Worm (Caenorhabditis elegans) whole organism, young adult: ENCODE measurements around the gene srt-45.

Source experiments
- B0019.2 ChIP-seq: fragments of 200-800 bp; sonication (Bioruptor generic); conservative IDR thresholded peaks from 2 replicates; pipeline ENCODE4 v1.3.6; 2022; ENCODE audit warnings: missing genetic modification reagents, missing genetic modification characterization, missing compliant biosample characterization
- B0035.1 ChIP-seq: sonication (generic microtip); optimal IDR thresholded peaks from 2 replicates; lab custom pipeline; 2016; ENCODE audit warnings: missing genetic modification characterization, mild to moderate bottlenecking, missing compliant biosample characterization, missing genotype, missing genetic modification reagents
- B0336.3 ChIP-seq: fragments of 200-800 bp; sonication (Bioruptor generic); IDR thresholded peaks from 2 replicates; pipeline ENCODE4 v1.3.6; 2022; ENCODE audit warnings: missing genetic modification characterization, missing compliant biosample characterization
- F37B4.10 ChIP-seq: fragments of 200-800 bp; sonication (Bioruptor generic); IDR thresholded peaks from 2 replicates; pipeline ENCODE4 v1.3.6; 2022; ENCODE audit warnings: missing genetic modification characterization, missing compliant biosample characterization
- F52B5.7 ChIP-seq: sonication (generic microtip); optimal IDR thresholded peaks from 2 replicates; lab custom pipeline; 2016; ENCODE audit warnings: mild to moderate bottlenecking, missing genetic modification characterization, missing compliant biosample characterization
- K12H6.12 ChIP-seq: fragments of 200-800 bp; sonication (Bioruptor generic); optimal IDR thresholded peaks from 2 replicates; lab custom pipeline; 2018; ENCODE audit warnings: mild to moderate bottlenecking, missing genetic modification characterization, missing compliant biosample characterization
- Y53G8AR.9 ChIP-seq: fragments of 200-800 bp; sonication (Bioruptor generic); conservative IDR thresholded peaks from 2 replicates; pipeline ENCODE4 v1.3.6; 2022; ENCODE audit warnings: missing genetic modification reagents, missing genetic modification characterization, missing compliant biosample characterization
- Y67H2A.10 ChIP-seq: fragments of 200-800 bp; sonication (Bioruptor generic); conservative IDR thresholded peaks from 2 replicates; pipeline ENCODE4 v1.3.6; 2022; ENCODE audit warnings: missing genetic modification reagents, missing genetic modification characterization, missing compliant biosample characterization
- Y79H2A.3 ChIP-seq: fragments of 200-800 bp; sonication (Bioruptor generic); conservative IDR thresholded peaks from 2 replicates; pipeline ENCODE4 v1.3.6; 2022; ENCODE audit warnings: missing genetic modification reagents, missing genetic modification characterization, missing compliant biosample characterization
- aptf-3 ChIP-seq: fragments of 200-800 bp; sonication (Bioruptor generic); IDR thresholded peaks from 2 replicates; pipeline ENCODE4 v1.3.6; 2022; ENCODE audit warnings: missing genetic modification characterization, missing compliant biosample characterization
- atf-7 ChIP-seq: sonication (generic microtip); optimal IDR thresholded peaks from 2 replicates; lab custom pipeline; 2017; ENCODE audit warnings: mild to moderate bottlenecking, missing genetic modification characterization, missing compliant biosample characterization
- attf-3 ChIP-seq: fragments of 200-800 bp; sonication (Bioruptor generic); conservative IDR thresholded peaks from 2 replicates; pipeline ENCODE4 v1.3.6; 2022; ENCODE audit warnings: missing genetic modification reagents, missing genetic modification characterization, missing compliant biosample characterization
- bed-2 ChIP-seq: fragments of 200-800 bp; sonication (Bioruptor generic); IDR thresholded peaks from 2 replicates; pipeline ENCODE4 v1.3.6; 2022; ENCODE audit warnings: missing genetic modification reagents, missing genetic modification characterization, missing compliant biosample characterization
- ccch-3 ChIP-seq: fragments of 200-800 bp; sonication (Bioruptor generic); optimal IDR thresholded peaks from 2 replicates; lab custom pipeline; 2018; ENCODE audit warnings: mild to moderate bottlenecking, missing genetic modification characterization, missing compliant biosample characterization
- ceh-79 ChIP-seq: sonication (generic microtip); optimal IDR thresholded peaks from 2 replicates; lab custom pipeline; 2017; ENCODE audit warnings: mild to moderate bottlenecking, missing genetic modification characterization, missing compliant biosample characterization
- die-1 ChIP-seq: sonication (generic microtip); optimal IDR thresholded peaks from 2 replicates; lab custom pipeline; 2016; ENCODE audit warnings: missing genotype, mild to moderate bottlenecking, missing genetic modification characterization, missing compliant biosample characterization
- egl-18 ChIP-seq: fragments of 200-800 bp; sonication (Bioruptor generic); IDR thresholded peaks from 2 replicates; pipeline ENCODE4 v1.3.6; 2022; ENCODE audit warnings: missing genetic modification reagents, missing genetic modification characterization, missing compliant biosample characterization
- egrh-3 ChIP-seq: fragments of 200-800 bp; sonication (Bioruptor generic); IDR thresholded peaks from 2 replicates; pipeline ENCODE4 v1.3.6; 2022; ENCODE audit warnings: missing genetic modification reagents, missing genetic modification characterization, missing compliant biosample characterization
- fkh-3 ChIP-seq: sonication (generic microtip); optimal IDR thresholded peaks from 2 replicates; lab custom pipeline; 2016; ENCODE audit warnings: mild to moderate bottlenecking, missing genetic modification characterization, missing compliant biosample characterization
- gei-17 ChIP-seq: fragments of 200-800 bp; sonication (Bioruptor generic); optimal IDR thresholded peaks from 2 replicates; lab custom pipeline; 2018; ENCODE audit warnings: mild to moderate bottlenecking, missing genetic modification characterization, missing compliant biosample characterization
- him-1 ChIP-seq: sonication (generic microtip); optimal IDR thresholded peaks from 2 replicates; lab custom pipeline; 2016; ENCODE audit warnings: missing genotype, missing genetic modification reagents, missing genetic modification characterization, missing compliant biosample characterization
- hlh-26 ChIP-seq: fragments of 200-800 bp; sonication (Bioruptor generic); conservative IDR thresholded peaks from 2 replicates; pipeline ENCODE4 v1.3.6; 2022; ENCODE audit warnings: missing genetic modification reagents, missing genetic modification characterization, missing compliant biosample characterization
- hsf-1 ChIP-seq: fragments of 200-800 bp; sonication (Bioruptor generic); IDR thresholded peaks from 2 replicates; pipeline ENCODE4 v1.3.6; 2022; ENCODE audit warnings: missing genetic modification reagents, missing genetic modification characterization, missing compliant biosample characterization
- lin-40 ChIP-seq: sonication (generic microtip); optimal IDR thresholded peaks from 2 replicates; lab custom pipeline; 2016; ENCODE audit warnings: missing genetic modification characterization, mild to moderate bottlenecking, missing compliant biosample characterization, missing genotype, missing genetic modification reagents
- lin-54 ChIP-seq: fragments of 200-800 bp; sonication (Bioruptor generic); optimal IDR thresholded peaks from 2 replicates; lab custom pipeline; 2018; ENCODE audit warnings: mild to moderate bottlenecking, missing genetic modification characterization, missing compliant biosample characterization
- lir-1 ChIP-seq: fragments of 200-800 bp; sonication (Bioruptor generic); conservative IDR thresholded peaks from 2 replicates; pipeline ENCODE4 v1.3.6; 2022; ENCODE audit warnings: missing genetic modification reagents, missing genetic modification characterization, missing compliant biosample characterization
- madf-6 ChIP-seq: fragments of 200-800 bp; sonication (Bioruptor generic); IDR thresholded peaks from 2 replicates; pipeline ENCODE4 v1.3.6; 2022; ENCODE audit warnings: missing genetic modification reagents, missing genetic modification characterization, missing compliant biosample characterization
- nfya-2 ChIP-seq: fragments of 200-800 bp; sonication (Bioruptor generic); IDR thresholded peaks from 2 replicates; pipeline ENCODE4 v1.3.6; 2022; ENCODE audit warnings: missing genetic modification reagents, missing genetic modification characterization, missing compliant biosample characterization
- nhr-27 ChIP-seq: fragments of 200-800 bp; sonication (Bioruptor generic); optimal IDR thresholded peaks from 2 replicates; lab custom pipeline; 2018; ENCODE audit warnings: mild to moderate bottlenecking, missing genetic modification characterization, moderate library complexity, missing compliant biosample characterization
- nhr-80 ChIP-seq: sonication (generic microtip); optimal IDR thresholded peaks from 2 replicates; lab custom pipeline; 2016; ENCODE audit warnings: missing genetic modification characterization, missing compliant biosample characterization
- rcor-1 ChIP-seq: fragments of 200-800 bp; sonication (Bioruptor generic); IDR thresholded peaks from 2 replicates; pipeline ENCODE4 v1.3.6; 2022; ENCODE audit warnings: missing genetic modification reagents, missing genetic modification characterization, missing compliant biosample characterization
- repo-1 ChIP-seq: sonication (generic microtip); optimal IDR thresholded peaks from 2 replicates; lab custom pipeline; 2017; ENCODE audit warnings: mild to moderate bottlenecking, missing genetic modification characterization, missing compliant biosample characterization
- tbp1 ChIP-seq: fragments of 200-800 bp; sonication (Bioruptor generic); optimal IDR thresholded peaks from 2 replicates; lab custom pipeline; 2018; ENCODE audit warnings: mild to moderate bottlenecking, missing genetic modification characterization, missing compliant biosample characterization
- unc-62 ChIP-seq: fragments of 150-350 bp; optimal IDR thresholded peaks from 2 replicates; lab custom pipeline; 2014; ENCODE audit warnings: missing biosample characterization, missing genetic modification reagents, missing genetic modification characterization
- xnd-1 ChIP-seq: sonication (generic microtip); optimal IDR thresholded peaks from 2 replicates; lab custom pipeline; 2016; ENCODE audit warnings: missing genotype, missing genetic modification reagents, missing genetic modification characterization, missing compliant biosample characterization
- ztf-18 ChIP-seq: sonication (generic microtip); optimal IDR thresholded peaks from 2 replicates; lab custom pipeline; 2016; ENCODE audit warnings: missing genotype, mild to moderate bottlenecking, missing genetic modification characterization, missing compliant biosample characterization
- ztf-25 ChIP-seq: fragments of 200-800 bp; sonication (Bioruptor generic); IDR thresholded peaks from 2 replicates; pipeline ENCODE4 v1.3.6; 2022; ENCODE audit warnings: missing genetic modification reagents, missing genetic modification characterization, missing compliant biosample characterization
- ztf-26 ChIP-seq: sonication (generic microtip); optimal IDR thresholded peaks from 2 replicates; lab custom pipeline; 2017; ENCODE audit warnings: missing genetic modification characterization, missing compliant biosample characterization
- ztf-28 ChIP-seq: fragments of 200-800 bp; sonication (Bioruptor generic); IDR thresholded peaks from 2 replicates; pipeline ENCODE4 v1.3.6; 2022; ENCODE audit warnings: missing genetic modification reagents, missing genetic modification characterization, missing compliant biosample characterization
- ztf-6 ChIP-seq: fragments of 200-800 bp; sonication (Bioruptor generic); IDR thresholded peaks from 2 replicates; pipeline ENCODE4 v1.3.6; 2022; ENCODE audit warnings: missing genetic modification reagents, missing genetic modification characterization, missing compliant biosample characterization

The srt-45 gene

ce11 chrV:19783829-19784228 is at the start of gene srt-45:
Gene srt-45 (plus strand): TSS chrV:19784129.
- TF ChIP-seq nfya-2 (GFP tag; lab: Robert Waterston, UW) = no peak
- no peak for TF ChIP-seq rcor-1 (GFP tag; lab: Robert Waterston, UW)
- TF ChIP-seq Y53G8AR.9 = no peak
- no peak for TF ChIP-seq lir-1 (GFP tag; lab: Robert Waterston, UW)
- TF ChIP-seq F52B5.7 (tag; lab: Kevin White, UChicago) = no peak
- TF ChIP-seq gei-17 (GFP tag; lab: Kevin White, UChicago) = no peak

ce11 chrV:19737458-19737857 is 46.5 kb upstream of the srt-45 start, which contains the start of gene W04E12.7:
Gene W04E12.7 (minus strand): TSS chrV:19737558.
- TF ChIP-seq ztf-18 (no peak), fkh-3 (tag; lab: Kevin White, UChicago) (no peak), xnd-1 (tag; lab: Kevin White, UChicago) (no peak), madf-6 (no peak), lin-54 (GFP tag; lab: Kevin White, UChicago) (no peak), K12H6.12 (tag; lab: Kevin White, UChicago) (no peak), hsf-1 (no peak), ceh-79 (tag; lab: Kevin White, UChicago) (no peak), egl-18 (no peak)

- no peak for TF ChIP-seq lin-40
These were observed 45.8 kb upstream of the srt-45 start, which contains the start of gene fbxa-131 for ce11 chrV:19738117-19738516. Gene fbxa-131 (plus strand): TSS chrV:19738417.

ce11 chrV:19741034-19741433 is 42.9 kb upstream of the srt-45 start, which contains the start of gene W04E12.2:
Gene W04E12.2 (minus strand): TSS chrV:19741134.
- TF ChIP-seq aptf-3 (GFP tag; lab: Robert Waterston, UW) = no peak
- no peak for TF ChIP-seq Y79H2A.3 (GFP tag; lab: Robert Waterston, UW)
- TF ChIP-seq him-1 (tag; lab: Kevin White, UChicago) = no peak
- TF ChIP-seq die-1 (tag; lab: Kevin White, UChicago) = no peak
- TF ChIP-seq F37B4.10 = no peak
- TF ChIP-seq ztf-6 (GFP tag; lab: Robert Waterston, UW) = no peak
- TF ChIP-seq ztf-25 (GFP tag; lab: Robert Waterston, UW) = no peak
- no peak for TF ChIP-seq gei-17 (GFP tag; lab: Kevin White, UChicago)
- no peak for TF ChIP-seq tbp1
- TF ChIP-seq, all 124 proteins: peak for 0

- TF ChIP-seq B0019.2 (GFP tag; lab: Robert Waterston, UW) = no peak
- TF ChIP-seq lin-54 (GFP tag; lab: Kevin White, UChicago) = no peak
- no peak for TF ChIP-seq ztf-26 (tag; lab: Kevin White, UChicago)
- no peak for TF ChIP-seq nhr-80
- no peak for TF ChIP-seq egrh-3 (GFP tag; lab: Robert Waterston, UW)
- no peak for TF ChIP-seq ccch-3 (GFP tag; lab: Kevin White, UChicago)
- TF ChIP-seq hsf-1 = no peak
- TF ChIP-seq unc-62 (GFP tag; lab: Kevin White, UChicago) = no peak
- no peak for TF ChIP-seq repo-1
- TF ChIP-seq Y67H2A.10 (GFP tag; lab: Robert Waterston, UW) = no peak
- no peak for TF ChIP-seq attf-3 (GFP tag; lab: Robert Waterston, UW)
- TF ChIP-seq B0336.3 = no peak
- no peak for TF ChIP-seq bed-2
- no peak for TF ChIP-seq atf-7 (tag; lab: Kevin White, UChicago)
- no peak for TF ChIP-seq ztf-28 (GFP tag; lab: Robert Waterston, UW)
- TF ChIP-seq hlh-26 (GFP tag; lab: Robert Waterston, UW) = no peak
- TF ChIP-seq nhr-27 = no peak
- no peak for TF ChIP-seq B0035.1 (tag; lab: Kevin White, UChicago)
These were observed 42.3 kb upstream of the srt-45 start, which contains the start of gene W04E12.3 for ce11 chrV:19741651-19742050. Gene W04E12.3 (plus strand): TSS chrV:19741951.
